Worm (Caenorhabditis elegans) whole organism, L4 larva: ENCODE results near the gene rpl-39.
A peak's percentile ranks its signal among the peaks of the same experiment; 100 is the strongest.

Experiments
- T26A8.4 ChIP-seq: fragments of 200-800 bp; sonication (Bioruptor generic); IDR thresholded peaks from 2 replicates; pipeline ENCODE4 v1.3.6; 2022; ENCODE audit warnings: missing genetic modification characterization, missing compliant biosample characterization
- Y105C5A.15 ChIP-seq: fragments of 200-800 bp; sonication (Bioruptor generic); IDR thresholded peaks from 2 replicates; pipeline ENCODE4 v1.3.6; 2022; ENCODE audit warnings: missing genetic modification characterization, missing compliant biosample characterization
- Y5F2A.4 ChIP-seq: fragments of 200-800 bp; sonication (Bioruptor generic); optimal IDR thresholded peaks from 2 replicates; lab custom pipeline; 2018; ENCODE audit warnings: mild to moderate bottlenecking, missing genetic modification characterization, missing compliant biosample characterization
- Y75B8A.6 ChIP-seq: fragments of 200-800 bp; sonication (Bioruptor generic); IDR thresholded peaks from 2 replicates; pipeline ENCODE4 v1.3.6; 2022; ENCODE audit warnings: missing genetic modification reagents, missing genetic modification characterization, missing compliant biosample characterization
- ZK546.5 ChIP-seq, 2 experiments: sonication (generic microtip); optimal IDR thresholded peaks; 2 replicates each; lab custom pipeline; 2017; ENCODE audit warnings: missing biosample characterization in 2 of 2, missing genetic modification characterization in 2 of 2
- aha-1 ChIP-seq: fragments of 150-350 bp; peaks from one replicate; lab custom pipeline; 2014; ENCODE audit warnings: missing biosample characterization, missing genetic modification characterization
- aly-2 ChIP-seq: sonication (generic microtip); optimal IDR thresholded peaks from 2 replicates; lab custom pipeline; 2018; ENCODE audit warnings: missing biosample characterization, missing genetic modification characterization
- attf-4 ChIP-seq: sonication (generic microtip); optimal IDR thresholded peaks from 3 replicates; lab custom pipeline; 2017; ENCODE audit warnings: missing biosample characterization, missing genetic modification characterization
- ceh-20 ChIP-seq: fragments of 200-800 bp; sonication (Bioruptor generic); IDR thresholded peaks from 2 replicates; pipeline ENCODE4 v1.3.6; 2022; ENCODE audit warnings: missing genetic modification reagents, missing genetic modification characterization, missing compliant biosample characterization
- ceh-28 ChIP-seq: fragments of 150-350 bp; optimal IDR thresholded peaks from 2 replicates; lab custom pipeline; 2014; ENCODE audit warnings: missing biosample characterization, missing genetic modification reagents, missing genetic modification characterization
- ceh-82 ChIP-seq: sonication (generic microtip); optimal IDR thresholded peaks from 2 replicates; lab custom pipeline; 2017; ENCODE audit warnings: missing biosample characterization, missing genetic modification characterization
- ctbp-1 ChIP-seq: fragments of 200-800 bp; sonication (Bioruptor generic); IDR thresholded peaks from 2 replicates; pipeline ENCODE4 v1.3.6; 2022; ENCODE audit warnings: missing genetic modification reagents, missing genetic modification characterization, missing compliant biosample characterization
- daf-16 ChIP-seq, 3 experiments: sonication (generic microtip); optimal IDR thresholded peaks; 2 replicates each; lab custom pipeline; 2016 to 2017; ENCODE audit warnings: missing genetic modification characterization in 3 of 3, missing genetic modification reagents in 3 of 3, mild to moderate bottlenecking in 2 of 3, missing compliant biosample characterization in 2 of 3, missing biosample characterization in 1 of 3, moderate library complexity in 1 of 3
- daf-19 ChIP-seq: fragments of 200-800 bp; sonication (Bioruptor generic); conservative IDR thresholded peaks from 2 replicates; pipeline ENCODE4 v1.3.6; 2022; ENCODE audit warnings: missing genetic modification characterization, missing compliant biosample characterization
- daf-8 ChIP-seq: fragments of 200-800 bp; sonication (Bioruptor generic); IDR thresholded peaks from 2 replicates; pipeline ENCODE4 v1.3.6; 2022; ENCODE audit warnings: missing genetic modification characterization, missing compliant biosample characterization
- dmd-6 ChIP-seq: fragments of 200-800 bp; sonication (Bioruptor generic); IDR thresholded peaks from 2 replicates; pipeline ENCODE4 v1.3.6; 2022; ENCODE audit warnings: missing genetic modification reagents, missing genetic modification characterization, missing compliant biosample characterization
- dmd-9 ChIP-seq: fragments of 200-800 bp; sonication (Bioruptor generic); IDR thresholded peaks from 2 replicates; pipeline ENCODE4 v1.3.6; 2022; ENCODE audit warnings: missing genetic modification reagents, missing genetic modification characterization, missing compliant biosample characterization
- duxl-1 ChIP-seq: sonication (generic microtip); optimal IDR thresholded peaks from 2 replicates; lab custom pipeline; 2016; ENCODE audit warnings: mild to moderate bottlenecking, missing genetic modification characterization, moderate library complexity, missing compliant biosample characterization; ENCODE audit not compliant: poor library complexity
- dve-1 ChIP-seq: sonication (generic microtip); optimal IDR thresholded peaks from 2 replicates; lab custom pipeline; 2017; ENCODE audit warnings: antibody characterized with exemption, mild to moderate bottlenecking, missing genetic modification characterization, missing compliant biosample characterization; ENCODE audit not compliant: insufficient read depth
- egl-27 ChIP-seq: sonication (generic microtip); optimal IDR thresholded peaks from 3 replicates; lab custom pipeline; 2017; ENCODE audit warnings: missing biosample characterization, missing genetic modification reagents, missing genetic modification characterization
- gei-8 ChIP-seq: fragments of 200-800 bp; sonication (Bioruptor generic); optimal IDR thresholded peaks from 2 replicates; lab custom pipeline; 2018; ENCODE audit warnings: mild to moderate bottlenecking, missing genetic modification characterization, missing compliant biosample characterization
- hif-1 ChIP-seq, 2 experiments: sonication (generic microtip); optimal IDR thresholded peaks; 2 replicates each; lab custom pipeline; 2016 to 2017; ENCODE audit warnings: missing compliant biosample characterization in 2 of 2, missing genetic modification characterization in 2 of 2, missing genetic modification reagents in 2 of 2, missing genotype in 2 of 2, mild to moderate bottlenecking in 1 of 2
- hlh-11 ChIP-seq: fragments of 200-800 bp; sonication (Bioruptor generic); optimal IDR thresholded peaks from 2 replicates; lab custom pipeline; 2018; ENCODE audit warnings: mild to moderate bottlenecking, missing genetic modification characterization, missing compliant biosample characterization
- jun-1 ChIP-seq: fragments of 150-350 bp; optimal IDR thresholded peaks from 2 replicates; lab custom pipeline; 2014; ENCODE audit warnings: missing biosample characterization, missing genetic modification reagents, missing genetic modification characterization
- lim-7 ChIP-seq: fragments of 200-800 bp; sonication (Bioruptor generic); IDR thresholded peaks from 2 replicates; pipeline ENCODE4 v1.3.6; 2022; ENCODE audit warnings: missing genetic modification characterization, missing compliant biosample characterization
- lin-1 ChIP-seq: fragments of 200-800 bp; sonication (Bioruptor generic); IDR thresholded peaks from 2 replicates; pipeline ENCODE4 v1.3.6; 2022; ENCODE audit warnings: missing genetic modification reagents, missing genetic modification characterization, missing compliant biosample characterization
- lin-13 ChIP-seq: fragments of 150-350 bp; optimal IDR thresholded peaks from 2 replicates; lab custom pipeline; 2014; ENCODE audit warnings: missing biosample characterization, missing genetic modification reagents, missing genetic modification characterization
- lin-15B ChIP-seq: fragments of 150-350 bp; sonication (generic microtip); optimal IDR thresholded peaks from 3 replicates; lab custom pipeline; 2014; ENCODE audit warnings: missing biosample characterization, missing genetic modification characterization
- lin-39 ChIP-seq: fragments of 150-350 bp; optimal IDR thresholded peaks from 2 replicates; lab custom pipeline; 2014; ENCODE audit warnings: missing biosample characterization, missing genetic modification reagents, missing genetic modification characterization
- lir-3 ChIP-seq: sonication (generic microtip); optimal IDR thresholded peaks from 2 replicates; lab custom pipeline; 2016; ENCODE audit warnings: mild to moderate bottlenecking, missing genetic modification characterization, missing compliant biosample characterization
- madf-5 ChIP-seq, 2 experiments: fragments of 200-800 bp; sonication (Bioruptor generic); IDR thresholded peaks; 2 replicates each; pipeline ENCODE4 v1.3.6; 2022; ENCODE audit warnings: missing compliant biosample characterization in 2 of 2, missing genetic modification characterization in 2 of 2
- mes-2 ChIP-seq: sonication (generic microtip); optimal IDR thresholded peaks from 2 replicates; lab custom pipeline; 2016; ENCODE audit warnings: missing genotype, mild to moderate bottlenecking, missing genetic modification characterization, missing compliant biosample characterization; ENCODE audit not compliant: poor library complexity, severe bottlenecking
- mxl-2 ChIP-seq: fragments of 200-800 bp; sonication (Bioruptor generic); conservative IDR thresholded peaks from 2 replicates; pipeline ENCODE4 v1.3.6; 2022; ENCODE audit warnings: missing genetic modification reagents, missing genetic modification characterization, missing compliant biosample characterization
- mxl-3 ChIP-seq: fragments of 200-800 bp; sonication (Bioruptor generic); optimal IDR thresholded peaks from 2 replicates; lab custom pipeline; 2018; ENCODE audit warnings: mild to moderate bottlenecking, missing genetic modification characterization, missing compliant biosample characterization
- nhr-10 ChIP-seq: fragments of 150-350 bp; optimal IDR thresholded peaks from 2 replicates; lab custom pipeline; 2014; ENCODE audit warnings: missing biosample characterization, missing genetic modification characterization
- nhr-111 ChIP-seq: fragments of 200-800 bp; sonication (Bioruptor generic); optimal IDR thresholded peaks from 2 replicates; lab custom pipeline; 2018; ENCODE audit warnings: mild to moderate bottlenecking, missing genetic modification characterization, missing compliant biosample characterization
- nhr-41 ChIP-seq: fragments of 200-800 bp; sonication (Bioruptor generic); IDR thresholded peaks from 2 replicates; pipeline ENCODE4 v1.3.6; 2022; ENCODE audit warnings: missing genetic modification reagents, missing genetic modification characterization, missing compliant biosample characterization
- pha-4 ChIP-seq, 2 experiments: fragments of 150-350 bp in 1 of 2; fragments of 200-800 bp in 1 of 2; sonication (Bioruptor generic) in 1 of 2; IDR thresholded peaks in 1 of 2; optimal IDR thresholded peaks in 1 of 2; 2 replicates each; pipeline versions ENCODE4 v1.3.6 to Lab custom; 2014 to 2022; ENCODE audit warnings: missing genetic modification characterization in 2 of 2, missing genetic modification reagents in 2 of 2, missing biosample characterization in 1 of 2, missing compliant biosample characterization in 1 of 2
- sdz-12 ChIP-seq: fragments of 200-800 bp; sonication (Bioruptor generic); optimal IDR thresholded peaks from 2 replicates; lab custom pipeline; 2018; ENCODE audit warnings: mild to moderate bottlenecking, missing genetic modification characterization, missing compliant biosample characterization
- set-16 ChIP-seq: fragments of 200-800 bp; sonication (Bioruptor generic); IDR thresholded peaks from 2 replicates; pipeline ENCODE4 v1.3.6; 2022; ENCODE audit warnings: missing genetic modification reagents, missing genetic modification characterization, missing compliant biosample characterization
- skn-1 ChIP-seq: fragments of 150-350 bp; optimal IDR thresholded peaks from 2 replicates; lab custom pipeline; 2014; ENCODE audit warnings: missing biosample characterization, missing genetic modification characterization
- snpc-1.2 ChIP-seq: fragments of 200-800 bp; sonication (Bioruptor generic); IDR thresholded peaks from 2 replicates; pipeline ENCODE4 v1.3.6; 2022; ENCODE audit warnings: missing genetic modification reagents, missing genetic modification characterization, missing compliant biosample characterization
- spr-1 ChIP-seq: sonication (generic microtip); optimal IDR thresholded peaks from 2 replicates; lab custom pipeline; 2016; ENCODE audit warnings: mild to moderate bottlenecking, missing genetic modification characterization, missing compliant biosample characterization
- tag-97 ChIP-seq: fragments of 200-800 bp; sonication (Bioruptor generic); IDR thresholded peaks from 2 replicates; pipeline ENCODE4 v1.3.6; 2022; ENCODE audit warnings: missing genetic modification characterization, missing compliant biosample characterization
- unc-130 ChIP-seq: sonication (generic microtip); optimal IDR thresholded peaks from 2 replicates; lab custom pipeline; 2016; ENCODE audit warnings: missing genetic modification reagents, missing genetic modification characterization, missing compliant biosample characterization
- zfp-2 ChIP-seq: sonication (generic microtip); optimal IDR thresholded peaks from 2 replicates; lab custom pipeline; 2016; ENCODE audit warnings: mild to moderate bottlenecking, missing genetic modification characterization, missing compliant biosample characterization
- zfp-3 ChIP-seq: fragments of 200-800 bp; sonication (Bioruptor generic); conservative IDR thresholded peaks from 2 replicates; pipeline ENCODE4 v1.3.6; 2022; ENCODE audit warnings: missing genetic modification reagents, missing genetic modification characterization, missing compliant biosample characterization
- zip-11 ChIP-seq: fragments of 200-800 bp; sonication (Bioruptor generic); IDR thresholded peaks from 2 replicates; pipeline ENCODE4 v1.3.6; 2022; ENCODE audit warnings: missing genetic modification characterization, missing compliant biosample characterization
- ztf-11 ChIP-seq: fragments of 150-350 bp; optimal IDR thresholded peaks from 2 replicates; lab custom pipeline; 2014; ENCODE audit warnings: missing biosample characterization, missing genetic modification characterization
- ztf-7 ChIP-seq: fragments of 150-350 bp; optimal IDR thresholded peaks from 2 replicates; lab custom pipeline; 2014; ENCODE audit warnings: missing biosample characterization, missing genetic modification characterization

The rpl-39 gene

ce11 chrV:7776029-7776628, at the start of gene rpl-39, which contains the start of gene rps-30:
TSS of gene rpl-39 (minus strand) at chrV:7776079.
TSS of gene rps-30 (plus strand) at chrV:7776578.
- TF ChIP-seq set-16 (GFP tag; lab: Robert Waterston, UW): peak; percentile 35; the same call in 1 of the 2 replicates
- no peak for TF ChIP-seq tag-97
- TF ChIP-seq nhr-41 (GFP tag; lab: Robert Waterston, UW): no peak
- no peak for TF ChIP-seq Y5F2A.4 (GFP tag; lab: Kevin White, UChicago)
- TF ChIP-seq dve-1 (tag; lab: Kevin White, UChicago): peak; percentile 83
- TF ChIP-seq spr-1 (tag; lab: Kevin White, UChicago): peak; percentile 69
- TF ChIP-seq lin-1 (GFP tag; lab: Robert Waterston, UW): no peak
- TF ChIP-seq hif-1 (tag; optimal IDR thresholded peaks at IDR 0.05; lab: Kevin White, UChicago): peak in 1 of 2 experiments; percentile 83
- peak; percentile 87 for TF ChIP-seq mes-2 (tag; lab: Kevin White, UChicago)
- no peak for TF ChIP-seq daf-16 (GFP tag; optimal IDR thresholded peaks at IDR 0.05; lab: Kevin White, UChicago)
- TF ChIP-seq daf-16 (tag; optimal IDR thresholded peaks at IDR 0.05; lab: Kevin White, UChicago): no peak
- no peak for TF ChIP-seq zfp-3 (GFP tag; lab: Robert Waterston, UW)
- TF ChIP-seq nhr-111: no peak
- no peak for TF ChIP-seq Y75B8A.6 (GFP tag; lab: Robert Waterston, UW)
- TF ChIP-seq egl-27: no peak
- no peak for TF ChIP-seq ztf-11
- peak; percentile 77 for TF ChIP-seq lin-13 (GFP tag; lab: Kevin White, UChicago)
- peak; percentile 52 for TF ChIP-seq unc-130 (GFP tag; lab: Kevin White, UChicago)
- peak; percentile 4 for TF ChIP-seq jun-1 (tag; lab: Kevin White, UChicago)
- no peak for TF ChIP-seq ceh-28 (tag; lab: Kevin White, UChicago)
- no peak for TF ChIP-seq lir-3 (tag; lab: Kevin White, UChicago)
- no peak for TF ChIP-seq dmd-9 (GFP tag; lab: Robert Waterston, UW)
- no peak for TF ChIP-seq zfp-2 (tag; lab: Kevin White, UChicago)
- no peak for TF ChIP-seq attf-4 (tag; lab: Kevin White, UChicago)
- no peak for TF ChIP-seq daf-8 (GFP tag; lab: Robert Waterston, UW)
- TF ChIP-seq madf-5 (GFP tag; IDR thresholded peaks at IDR 0.05; lab: Robert Waterston, UW): no peak
- TF ChIP-seq aly-2 (tag; lab: Kevin White, UChicago): no peak
- no peak for TF ChIP-seq zip-11 (GFP tag; lab: Robert Waterston, UW)
- TF ChIP-seq ZK546.5 (tag; optimal IDR thresholded peaks at IDR 0.05; lab: Kevin White, UChicago): no peak
- no peak for TF ChIP-seq T26A8.4
- TF ChIP-seq lim-7 (GFP tag; lab: Robert Waterston, UW): no peak
- TF ChIP-seq daf-19: no peak
- peak; percentile 83 for TF ChIP-seq hlh-11 (tag; lab: Kevin White, UChicago)
- TF ChIP-seq skn-1: no peak
- TF ChIP-seq dmd-6 (GFP tag; lab: Robert Waterston, UW): peak; percentile 79
- TF ChIP-seq nhr-10 (tag; lab: Kevin White, UChicago): no peak
- TF ChIP-seq Y105C5A.15 (GFP tag; lab: Robert Waterston, UW): no peak
- no peak for TF ChIP-seq lin-15B (tag; lab: Kevin White, UChicago)
- TF ChIP-seq lin-39 (tag; lab: Kevin White, UChicago): no peak
- TF ChIP-seq ctbp-1: no peak
- TF ChIP-seq duxl-1 (tag; lab: Kevin White, UChicago): peak; percentile 23
- TF ChIP-seq mxl-2 (GFP tag; lab: Robert Waterston, UW): no peak
- 0 out of 2 replicates have a peak, but pooled peaks have one; percentile 38 for TF ChIP-seq pha-4 (GFP tag; IDR thresholded peaks at IDR 0.05; lab: Robert Waterston, UW)
- peak; percentile 1 for TF ChIP-seq pha-4 (tag; optimal IDR thresholded peaks at IDR 0.05; lab: Kevin White, UChicago)
- TF ChIP-seq ceh-82 (tag; lab: Kevin White, UChicago): no peak
- TF ChIP-seq sdz-12: no peak
- no peak for TF ChIP-seq snpc-1.2
- TF ChIP-seq mxl-3 (GFP tag; lab: Kevin White, UChicago): peak; percentile 46
- TF ChIP-seq aha-1: peak; percentile 48
- TF ChIP-seq gei-8 (GFP tag; lab: Kevin White, UChicago): no peak
- TF ChIP-seq ztf-7 (tag; lab: Kevin White, UChicago): peak; percentile 20
- TF ChIP-seq ceh-20 (GFP tag; lab: Robert Waterston, UW): peak; percentile 80
